Worm (Caenorhabditis elegans) whole organism, L1 larva: Measurements from ENCODE around the gene C11G6.2.
A peak's percentile ranks its signal among the peaks of the same experiment; 100 is the strongest.

Experiments used
- C16A3.4 ChIP-seq: fragments of 150-350 bp; optimal IDR thresholded peaks from 2 replicates; lab custom pipeline; 2014; ENCODE audit warnings: missing biosample characterization, missing genetic modification characterization
- C34B4.2 ChIP-seq: sonication (generic microtip); optimal IDR thresholded peaks from 2 replicates; lab custom pipeline; 2017; ENCODE audit warnings: mild to moderate bottlenecking, missing genetic modification characterization, missing compliant biosample characterization
- F16B12.6 ChIP-seq: fragments of 150-350 bp; optimal IDR thresholded peaks from 2 replicates; lab custom pipeline; 2014; ENCODE audit warnings: missing biosample characterization, missing genetic modification characterization
- Y116A8C.19 ChIP-seq: sonication (generic microtip); optimal IDR thresholded peaks from 2 replicates; lab custom pipeline; 2016; ENCODE audit warnings: missing compliant biosample characterization, missing genetic modification characterization, borderline replicate concordance
- alr-1 ChIP-seq: fragments of 200-800 bp; sonication (Bioruptor generic); optimal IDR thresholded peaks from 2 replicates; lab custom pipeline; 2018; ENCODE audit warnings: borderline replicate concordance, mild to moderate bottlenecking, missing genetic modification characterization, missing compliant biosample characterization
- aly-2 ChIP-seq: fragments of 150-350 bp; optimal IDR thresholded peaks from 2 replicates; lab custom pipeline; 2014; ENCODE audit warnings: missing biosample characterization, missing genetic modification characterization
- blmp-1 ChIP-seq: fragments of 150-350 bp; optimal IDR thresholded peaks from 2 replicates; lab custom pipeline; 2014; ENCODE audit warnings: missing biosample characterization, missing genetic modification characterization
- ceh-8 ChIP-seq: fragments of 200-800 bp; sonication (Bioruptor generic); optimal IDR thresholded peaks from 2 replicates; lab custom pipeline; 2018; ENCODE audit warnings: mild to moderate bottlenecking, missing genetic modification characterization, moderate library complexity, missing compliant biosample characterization
- ceh-88 ChIP-seq: fragments of 200-800 bp; sonication (Bioruptor generic); IDR thresholded peaks from 2 replicates; pipeline ENCODE4 v1.3.6; 2022; ENCODE audit warnings: missing genetic modification characterization, missing compliant biosample characterization
- ces-1 ChIP-seq: fragments of 150-350 bp; optimal IDR thresholded peaks from 2 replicates; lab custom pipeline; 2014; ENCODE audit warnings: missing biosample characterization, missing genetic modification reagents, missing genetic modification characterization
- dpl-1 ChIP-seq, 3 experiments: fragments of 150-350 bp in 2 of 3; sonication (generic microtip) in 1 of 3; optimal IDR thresholded peaks; 2 replicates each; lab custom pipeline; 2014 to 2017; ENCODE audit warnings: missing biosample characterization in 3 of 3, missing genetic modification characterization in 3 of 3, missing genetic modification reagents in 3 of 3
- dsc-1 ChIP-seq: sonication (generic microtip); optimal IDR thresholded peaks from 2 replicates; lab custom pipeline; 2016; ENCODE audit warnings: mild to moderate bottlenecking, missing genetic modification characterization, missing compliant biosample characterization
- efl-1 ChIP-seq, 4 experiments: fragments of 150-350 bp; optimal IDR thresholded peaks in 3 of 4; peaks in 1 of 4; 1 replicate in 1 of 4; 2 replicates in 3 of 4; lab custom pipeline; 2014; ENCODE audit warnings: missing biosample characterization in 2 of 4, missing genetic modification characterization in 2 of 4, missing genetic modification reagents in 2 of 4
- egl-13 ChIP-seq: sonication (generic microtip); optimal IDR thresholded peaks from 2 replicates; lab custom pipeline; 2016; ENCODE audit warnings: missing genotype, missing genetic modification reagents, missing genetic modification characterization, missing compliant biosample characterization
- egl-27 ChIP-seq, 2 experiments: fragments of 150-350 bp in 1 of 2; sonication (generic microtip); optimal IDR thresholded peaks; 3 replicates each; lab custom pipeline; 2017 to 2018; ENCODE audit warnings: missing biosample characterization in 2 of 2, missing genetic modification characterization in 2 of 2, missing genetic modification reagents in 2 of 2
- elt-2 ChIP-seq: sonication (generic microtip); optimal IDR thresholded peaks from 2 replicates; lab custom pipeline; 2016; ENCODE audit warnings: missing genetic modification characterization, mild to moderate bottlenecking, inconsistent platforms, missing compliant biosample characterization, missing genetic modification reagents
- elt-3 ChIP-seq, 6 experiments: fragments of 150-350 bp in 1 of 6; sonication (generic microtip); optimal IDR thresholded peaks; 2 replicates each; lab custom pipeline; 2017 to 2018; ENCODE audit warnings: missing biosample characterization in 6 of 6, missing genetic modification characterization in 6 of 6, inconsistent platforms in 1 of 6
- ets-5 ChIP-seq: fragments of 200-800 bp; sonication (Bioruptor generic); IDR thresholded peaks from 2 replicates; pipeline ENCODE4 v1.3.6; 2022; ENCODE audit warnings: missing genetic modification characterization, missing compliant biosample characterization
- fkh-4 ChIP-seq: sonication (generic microtip); optimal IDR thresholded peaks from 2 replicates; lab custom pipeline; 2016; ENCODE audit warnings: missing compliant biosample characterization, missing genetic modification characterization, borderline replicate concordance
- fos-1 ChIP-seq: fragments of 150-350 bp; optimal IDR thresholded peaks from 2 replicates; lab custom pipeline; 2014; ENCODE audit warnings: missing biosample characterization, missing genetic modification characterization
- hlh-17 ChIP-seq: fragments of 200-800 bp; sonication (Bioruptor generic); optimal IDR thresholded peaks from 2 replicates; lab custom pipeline; 2018; ENCODE audit warnings: missing genetic modification characterization, mild to moderate bottlenecking, missing compliant biosample characterization, moderate library complexity, borderline replicate concordance
- hpl-2 ChIP-seq: fragments of 150-350 bp; optimal IDR thresholded peaks from 2 replicates; lab custom pipeline; 2014; ENCODE audit warnings: missing biosample characterization, missing genetic modification reagents, missing genetic modification characterization
- irx-1 ChIP-seq: sonication (generic microtip); optimal IDR thresholded peaks from 2 replicates; lab custom pipeline; 2016; ENCODE audit warnings: missing genetic modification characterization, missing compliant biosample characterization
- jun-1 ChIP-seq: fragments of 150-350 bp; optimal IDR thresholded peaks from 2 replicates; lab custom pipeline; 2014; ENCODE audit warnings: missing biosample characterization, missing genetic modification reagents, missing genetic modification characterization
- lin-13 ChIP-seq: fragments of 150-350 bp; optimal IDR thresholded peaks from 2 replicates; lab custom pipeline; 2014; ENCODE audit warnings: missing biosample characterization, missing genetic modification reagents, missing genetic modification characterization
- lin-15B ChIP-seq: fragments of 150-350 bp; sonication (generic microtip); optimal IDR thresholded peaks from 3 replicates; lab custom pipeline; 2014; ENCODE audit warnings: missing biosample characterization, missing genetic modification characterization
- lin-35 ChIP-seq, 2 experiments: fragments of 150-350 bp; optimal IDR thresholded peaks; 2 replicates each; lab custom pipeline; 2014; ENCODE audit warnings: missing biosample characterization in 2 of 2, missing genetic modification characterization in 2 of 2, missing genetic modification reagents in 2 of 2
- mef-2 ChIP-seq: fragments of 150-350 bp; optimal IDR thresholded peaks from 2 replicates; lab custom pipeline; 2014; ENCODE audit warnings: missing biosample characterization, missing genetic modification characterization
- mep-1 ChIP-seq: fragments of 150-350 bp; optimal IDR thresholded peaks from 2 replicates; lab custom pipeline; 2014; ENCODE audit warnings: missing biosample characterization, missing genetic modification characterization
- nhr-19 ChIP-seq: fragments of 200-800 bp; sonication (Bioruptor generic); conservative IDR thresholded peaks from 2 replicates; pipeline ENCODE4 v1.3.6; 2022; ENCODE audit warnings: missing genetic modification characterization, missing compliant biosample characterization
- nhr-20 ChIP-seq: sonication (generic microtip); optimal IDR thresholded peaks from 2 replicates; lab custom pipeline; 2016; ENCODE audit warnings: mild to moderate bottlenecking, missing genetic modification characterization, missing compliant biosample characterization
- nhr-237 ChIP-seq: fragments of 150-350 bp; optimal IDR thresholded peaks from 2 replicates; lab custom pipeline; 2014; ENCODE audit warnings: missing biosample characterization, missing genetic modification characterization
- nhr-76 ChIP-seq: sonication (generic microtip); optimal IDR thresholded peaks from 2 replicates; lab custom pipeline; 2017; ENCODE audit warnings: missing biosample characterization, missing genetic modification characterization
- nhr-77 ChIP-seq: fragments of 150-350 bp; optimal IDR thresholded peaks from 2 replicates; lab custom pipeline; 2014; ENCODE audit warnings: missing biosample characterization, missing genetic modification characterization
- nhr-84 ChIP-seq: sonication (generic microtip); optimal IDR thresholded peaks from 2 replicates; lab custom pipeline; 2017; ENCODE audit warnings: missing biosample characterization, missing genetic modification characterization
- nhr-85 ChIP-seq: sonication (generic microtip); peaks from one replicate; lab custom pipeline; 2016; ENCODE audit warnings: missing genetic modification characterization, inconsistent platforms, missing compliant biosample characterization
- nhr-90 ChIP-seq: sonication (generic microtip); optimal IDR thresholded peaks from 2 replicates; lab custom pipeline; 2016; ENCODE audit warnings: mild to moderate bottlenecking, missing genetic modification characterization, missing compliant biosample characterization; ENCODE audit not compliant: poor library complexity
- pag-3 ChIP-seq: sonication (generic microtip); optimal IDR thresholded peaks from 2 replicates; lab custom pipeline; 2017; ENCODE audit warnings: missing genetic modification characterization, mild to moderate bottlenecking, missing compliant biosample characterization, antibody characterized with exemption, borderline replicate concordance; ENCODE audit not compliant: insufficient read depth
- pqm-1 ChIP-seq: sonication (generic microtip); optimal IDR thresholded peaks from 3 replicates; lab custom pipeline; 2017; ENCODE audit warnings: missing biosample characterization, missing genetic modification characterization
- rnt-1 ChIP-seq: sonication (generic microtip); optimal IDR thresholded peaks from 2 replicates; lab custom pipeline; 2016; ENCODE audit warnings: mild to moderate bottlenecking, missing genetic modification characterization, moderate library complexity, missing compliant biosample characterization
- snpc-4 ChIP-seq: fragments of 150-350 bp; optimal IDR thresholded peaks from 2 replicates; lab custom pipeline; 2014; ENCODE audit warnings: missing biosample characterization, missing genetic modification characterization
- sox-4 ChIP-seq: sonication (generic microtip); optimal IDR thresholded peaks from 2 replicates; lab custom pipeline; 2016; ENCODE audit warnings: missing genetic modification characterization, missing compliant biosample characterization
- sptf-1 ChIP-seq: fragments of 150-350 bp; optimal IDR thresholded peaks from 2 replicates; lab custom pipeline; 2014; ENCODE audit warnings: missing biosample characterization, missing genetic modification characterization
- sup-37 ChIP-seq: fragments of 200-800 bp; sonication (Bioruptor generic); optimal IDR thresholded peaks from 2 replicates; lab custom pipeline; 2018; ENCODE audit warnings: mild to moderate bottlenecking, missing genetic modification characterization, missing compliant biosample characterization
- swsn-7 ChIP-seq: sonication (generic microtip); optimal IDR thresholded peaks from 2 replicates; lab custom pipeline; 2016; ENCODE audit warnings: missing genetic modification characterization, missing compliant biosample characterization
- tlp-1 ChIP-seq: fragments of 150-350 bp; optimal IDR thresholded peaks from 2 replicates; lab custom pipeline; 2014; ENCODE audit warnings: missing biosample characterization, missing genetic modification characterization
- unc-130 ChIP-seq: fragments of 150-350 bp; optimal IDR thresholded peaks from 2 replicates; lab custom pipeline; 2017; ENCODE audit warnings: missing biosample characterization, missing genetic modification characterization, inconsistent platforms
- unc-62 ChIP-seq: fragments of 150-350 bp; optimal IDR thresholded peaks from 2 replicates; lab custom pipeline; 2014; ENCODE audit warnings: missing biosample characterization, missing genetic modification reagents, missing genetic modification characterization
- unc-86 ChIP-seq: sonication (generic microtip); optimal IDR thresholded peaks from 2 replicates; lab custom pipeline; 2016; ENCODE audit warnings: missing genetic modification characterization, missing compliant biosample characterization
- vab-15 ChIP-seq: sonication (generic microtip); optimal IDR thresholded peaks from 2 replicates; lab custom pipeline; 2017; ENCODE audit warnings: missing genotype, mild to moderate bottlenecking, missing genetic modification characterization, missing compliant biosample characterization
- zip-4 ChIP-seq: fragments of 200-800 bp; sonication (Bioruptor generic); optimal IDR thresholded peaks from 2 replicates; lab custom pipeline; 2018; ENCODE audit warnings: mild to moderate bottlenecking, missing genetic modification characterization, moderate library complexity, missing compliant biosample characterization
- ztf-11 ChIP-seq, 2 experiments: sonication (generic microtip); optimal IDR thresholded peaks; 2 replicates each; lab custom pipeline; 2016 to 2017; ENCODE audit warnings: missing genetic modification characterization in 2 of 2, missing biosample characterization in 1 of 2, missing compliant biosample characterization in 1 of 2
- ztf-4 ChIP-seq: fragments of 150-350 bp; optimal IDR thresholded peaks from 2 replicates; lab custom pipeline; 2014; ENCODE audit warnings: missing biosample characterization, missing genetic modification characterization

Gene C11G6.2

ce11 chrX:16349019-16349418 lies 20.6 kb downstream of the C11G6.2 start (continued):
- TF ChIP-seq rnt-1 (tag; lab: Kevin White, UChicago): no peak
- peak in 2 of 6 experiments; percentile 64 to 85 for TF ChIP-seq elt-3 (tag; optimal IDR thresholded peaks at IDR 0.05; lab: Kevin White, UChicago)
- TF ChIP-seq efl-1 (optimal IDR thresholded peaks at IDR 0.05; lab: Kevin White, UChicago): no peak
- no peak for TF ChIP-seq efl-1 (GFP tag; optimal IDR thresholded peaks at IDR 0.05 in 1 of 2; lab: Kevin White, UChicago)
- TF ChIP-seq pag-3 (tag; lab: Kevin White, UChicago): no peak
- TF ChIP-seq unc-86: no peak
- no peak for TF ChIP-seq ceh-88 (GFP tag; lab: Robert Waterston, UW)
- no peak for TF ChIP-seq lin-13 (GFP tag; lab: Kevin White, UChicago)
- TF ChIP-seq nhr-84: no peak
- peak; percentile 54 for TF ChIP-seq C16A3.4 (tag; lab: Kevin White, UChicago)
- TF ChIP-seq sup-37: no peak
- peak; percentile 64 for TF ChIP-seq nhr-19
- TF ChIP-seq pqm-1 (tag; lab: Kevin White, UChicago): no peak
- no peak for TF ChIP-seq Y116A8C.19 (tag; lab: Kevin White, UChicago)
- no peak for TF ChIP-seq unc-62 (GFP tag; lab: Kevin White, UChicago)
- TF ChIP-seq swsn-7 (tag; lab: Kevin White, UChicago): no peak
- TF ChIP-seq lin-15B (tag; lab: Kevin White, UChicago): no peak
- no peak for TF ChIP-seq ceh-8 (GFP tag; lab: Kevin White, UChicago)
- TF ChIP-seq nhr-85 (tag; lab: Kevin White, UChicago): peak; percentile 67
- TF ChIP-seq nhr-90 (tag; lab: Kevin White, UChicago): peak; percentile 54
- TF ChIP-seq tlp-1 (tag; lab: Kevin White, UChicago): no peak
- no peak for TF ChIP-seq sox-4 (tag; lab: Kevin White, UChicago)
- no peak for TF ChIP-seq alr-1
- TF ChIP-seq fos-1: no peak
- TF ChIP-seq nhr-237 (tag; lab: Kevin White, UChicago): no peak
- no peak for TF ChIP-seq ztf-4 (tag; lab: Kevin White, UChicago)
- no peak for TF ChIP-seq unc-130 (tag; lab: Kevin White, UChicago)
- TF ChIP-seq snpc-4: no peak
- no peak for TF ChIP-seq hpl-2 (GFP tag; lab: Kevin White, UChicago)
- no peak for TF ChIP-seq egl-13 (tag; lab: Kevin White, UChicago)
- TF ChIP-seq nhr-76 (tag; lab: Kevin White, UChicago): no peak
- TF ChIP-seq sptf-1 (tag; lab: Kevin White, UChicago): no peak
- peak; percentile 93 for TF ChIP-seq elt-2
- no peak for TF ChIP-seq irx-1 (tag; lab: Kevin White, UChicago)
- no peak for TF ChIP-seq dpl-1 (GFP tag; optimal IDR thresholded peaks at IDR 0.05; lab: Kevin White, UChicago)
- TF ChIP-seq F16B12.6 (tag; lab: Kevin White, UChicago): no peak
- TF ChIP-seq nhr-20: peak; percentile 75
- TF ChIP-seq aly-2 (tag; lab: Kevin White, UChicago): no peak
- TF ChIP-seq dsc-1 (tag; lab: Kevin White, UChicago): no peak
- TF ChIP-seq lin-35 (GFP tag; optimal IDR thresholded peaks at IDR 0.05; lab: Kevin White, UChicago): peak in 1 of 2 experiments; percentile 75
- TF ChIP-seq ets-5 (GFP tag; lab: Robert Waterston, UW): no peak
- no peak for TF ChIP-seq ztf-11 (tag; optimal IDR thresholded peaks at IDR 0.05; lab: Kevin White, UChicago)
- no peak for TF ChIP-seq vab-15 (tag; lab: Kevin White, UChicago)
- no peak for TF ChIP-seq zip-4
- no peak for TF ChIP-seq ces-1 (GFP tag; lab: Kevin White, UChicago)
- peak; percentile 38 for TF ChIP-seq nhr-77
- no peak for TF ChIP-seq C34B4.2 (tag; lab: Kevin White, UChicago)
- no peak for TF ChIP-seq egl-27 (tag; optimal IDR thresholded peaks at IDR 0.05; lab: Kevin White, UChicago)
- peak; percentile 41 for TF ChIP-seq mep-1 (tag; lab: Kevin White, UChicago)
- no peak for TF ChIP-seq fkh-4
- TF ChIP-seq hlh-17: no peak
- TF ChIP-seq mef-2 (tag; lab: Kevin White, UChicago): no peak
- TF ChIP-seq jun-1 (tag; lab: Kevin White, UChicago): peak; percentile 53
- TF ChIP-seq blmp-1 (tag; lab: Kevin White, UChicago): peak; percentile 76
